In the genomic region with DNA sequence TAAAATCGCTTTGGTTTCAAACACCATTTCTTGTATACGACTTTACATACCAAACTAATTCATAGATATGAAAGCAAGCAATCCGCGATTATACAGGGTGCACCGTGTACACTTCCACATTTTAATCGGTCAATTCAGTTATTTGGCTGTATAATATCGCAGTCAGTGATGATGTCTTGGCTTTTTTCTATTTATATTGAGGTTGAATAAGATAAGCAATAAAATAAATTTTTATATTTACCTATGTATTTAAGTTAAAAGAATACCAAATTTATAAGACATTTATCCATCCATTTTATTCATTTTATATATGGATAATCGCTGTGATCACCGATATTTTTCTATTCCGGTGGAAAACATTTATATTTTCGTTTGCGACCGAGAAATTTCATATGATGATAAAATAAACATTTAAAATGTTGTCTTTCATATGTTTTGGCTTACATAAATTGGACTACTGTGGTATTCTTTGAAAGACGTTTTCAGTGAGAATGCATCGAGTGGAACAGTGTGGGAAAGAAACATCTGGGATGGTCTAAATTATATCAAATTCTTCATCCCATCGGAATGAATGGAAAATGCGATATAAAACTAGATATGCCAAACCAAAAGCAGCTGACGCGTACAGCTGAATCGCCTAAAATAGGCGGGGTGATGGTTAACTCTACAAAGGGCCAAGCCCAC, we compare ENCODE assay signal across 1 fruit fly cellular context.
TF ChIP-seq lines count a peak whose summit lies in the region.

A gene (minus strand): TSS at position 85 of the 684 bp plus-strand sequence.

TF ChIP-seq in whole organism, embryonic, 481 proteins besides CTCF, POLR2A, EP300 and RAD21 (continued from another document):
- TF ChIP-seq CG6175 (GFP tag; IDR thresholded peaks at IDR 0.05; lab: Robert Waterston, UW) (no peak), unpg (GFP tag; optimal IDR thresholded peaks at IDR 0.05; lab: Kevin White, UChicago) (no peak), her (GFP tag; optimal IDR thresholded peaks at IDR 0.05; lab: Kevin White, UChicago) (no peak), CG3847 (GFP tag; IDR thresholded peaks at IDR 0.05; lab: Robert Waterston, UW) (no peak), CG15269 (tag; optimal IDR thresholded peaks at IDR 0.05; lab: Kevin White, UChicago) (no peak), cad (GFP tag; optimal IDR thresholded peaks at IDR 0.05; lab: Kevin White, UChicago) (no peak), hkb (optimal IDR thresholded peaks at IDR 0.05; lab: Kevin White, UChicago) (no peak), hkb (GFP tag; IDR thresholded peaks at IDR 0.05; lab: Robert Waterston, UW) (no peak), CG32532 (GFP tag; IDR thresholded peaks at IDR 0.05; lab: Robert Waterston, UW) (no peak), H2.0 (GFP tag; IDR thresholded peaks at IDR 0.05; lab: Robert Waterston, UW) (no peak), CG4328 (GFP tag; optimal IDR thresholded peaks at IDR 0.05; lab: Kevin White, UChicago) (no peak), Neu2 (GFP tag; optimal IDR thresholded peaks at IDR 0.05; lab: Kevin White, UChicago; ENCODE audit: borderline replicate concordance) (no peak), Usf (GFP tag; optimal IDR thresholded peaks at IDR 0.05; lab: Kevin White, UChicago) (no peak), chif (GFP tag; optimal IDR thresholded peaks at IDR 0.05; lab: Kevin White, UChicago) (no peak), nerfin-2 (GFP tag; IDR thresholded peaks at IDR 0.05; lab: Robert Waterston, UW; ENCODE audit: partially characterized antibody) (no peak), Tbp (GFP tag; optimal IDR thresholded peaks at IDR 0.05; lab: Kevin White, UChicago) (no peak), CG34224 (GFP tag; IDR thresholded peaks at IDR 0.05; lab: Robert Waterston, UW; ENCODE audit: partially characterized antibody) (peak; percentile 30; the same call in 2 of the 3 replicates), Scr (GFP tag; IDR thresholded peaks at IDR 0.05; lab: Robert Waterston, UW; ENCODE audit: partially characterized antibody) (peak; percentile 59), CG8924 (tag; optimal IDR thresholded peaks at IDR 0.05; lab: Kevin White, UChicago) (peak; percentile 25), z (GFP tag; IDR thresholded peaks at IDR 0.05; lab: Robert Waterston, UW) (no peak), ems (GFP tag; optimal IDR thresholded peaks at IDR 0.05; lab: Kevin White, UChicago) (no peak), CG5953 (GFP tag; IDR thresholded peaks at IDR 0.05; lab: Robert Waterston, UW) (no peak), dimm (GFP tag; IDR thresholded peaks at IDR 0.05; lab: Robert Waterston, UW) (no peak), CG8089 (GFP tag; optimal IDR thresholded peaks at IDR 0.05; lab: Kevin White, UChicago) (no peak), Sox102F (GFP tag; optimal IDR thresholded peaks at IDR 0.05; lab: Kevin White, UChicago) (no peak), emc (GFP tag; optimal IDR thresholded peaks at IDR 0.05; lab: Kevin White, UChicago) (no peak), CG2120 (GFP tag; optimal IDR thresholded peaks at IDR 0.05; lab: Kevin White, UChicago) (peak; percentile 37), CoRest (tag; optimal IDR thresholded peaks at IDR 0.05; lab: Kevin White, UChicago) (peak; percentile 35), CG2712 (tag; optimal IDR thresholded peaks at IDR 0.05; lab: Kevin White, UChicago) (peak; percentile 38), dpn (GFP tag; optimal IDR thresholded peaks at IDR 0.05; lab: Kevin White, UChicago) (no peak), CG17186 (GFP tag; optimal IDR thresholded peaks at IDR 0.05; lab: Kevin White, UChicago) (no peak), Lpt (GFP tag; optimal IDR thresholded peaks at IDR 0.05; lab: Kevin White, UChicago) (no peak), mirr (GFP tag; optimal IDR thresholded peaks at IDR 0.05; lab: Kevin White, UChicago) (no peak), sna (GFP tag; IDR thresholded peaks at IDR 0.05; lab: Robert Waterston, UW; ENCODE audit: partially characterized antibody) (no peak), CG1603 (tag; optimal IDR thresholded peaks at IDR 0.05; lab: Kevin White, UChicago) (peak; percentile 86), Lhr (GFP tag; optimal IDR thresholded peaks at IDR 0.05; lab: Kevin White, UChicago) (peak; percentile 36), Atf6 (GFP tag; IDR thresholded peaks at IDR 0.05; lab: Robert Waterston, UW) (0 out of 2 replicates have a peak, but pooled peaks have one; percentile 17), Atf3 (GFP tag; optimal IDR thresholded peaks at IDR 0.05; lab: Kevin White, UChicago) (no peak), CG9609 (GFP tag; optimal IDR thresholded peaks at IDR 0.05; lab: Kevin White, UChicago) (no peak), Xrp1 (GFP tag; IDR thresholded peaks at IDR 0.05; lab: Robert Waterston, UW) (no peak), salm (tag; optimal IDR thresholded peaks at IDR 0.05; lab: Kevin White, UChicago) (no peak), amos (GFP tag; IDR thresholded peaks at IDR 0.05; lab: Robert Waterston, UW; ENCODE audit: partially characterized antibody) (peak; percentile 68; the same call in 1 of the 2 replicates), ara (GFP tag; IDR thresholded peaks at IDR 0.05; lab: Robert Waterston, UW) (no peak), caup (GFP tag; optimal IDR thresholded peaks at IDR 0.05; lab: Kevin White, UChicago; ENCODE audit: severe bottlenecking) (peak; percentile 1), CG10209 (GFP tag; optimal IDR thresholded peaks at IDR 0.05; lab: Kevin White, UChicago) (no peak), CG8944 (GFP tag; optimal IDR thresholded peaks at IDR 0.05; lab: Kevin White, UChicago) (no peak), CG1233 (GFP tag; optimal IDR thresholded peaks at IDR 0.05; lab: Kevin White, UChicago) (no peak), maf-S (GFP tag; optimal IDR thresholded peaks at IDR 0.05; lab: Kevin White, UChicago) (no peak), CG6813 (GFP tag; optimal IDR thresholded peaks at IDR 0.05; lab: Kevin White, UChicago) (no peak), CG9876 (GFP tag; optimal IDR thresholded peaks at IDR 0.05; lab: Kevin White, UChicago) (no peak), grau (tag; optimal IDR thresholded peaks at IDR 0.05; lab: Kevin White, UChicago) (peak; percentile 24), shn (GFP tag; optimal IDR thresholded peaks at IDR 0.05; lab: Kevin White, UChicago) (no peak), CG42726 (GFP tag; IDR thresholded peaks at IDR 0.05; lab: Robert Waterston, UW; ENCODE audit: partially characterized antibody) (peak; percentile 54; the same call in 1 of the 2 replicates), az2 (GFP tag; optimal IDR thresholded peaks at IDR 0.05; lab: Kevin White, UChicago) (no peak), B-H2 (GFP tag; optimal IDR thresholded peaks at IDR 0.05; lab: Kevin White, UChicago) (peak; percentile 35), Side (GFP tag; optimal IDR thresholded peaks at IDR 0.05; lab: Kevin White, UChicago) (no peak), sd (tag; optimal IDR thresholded peaks at IDR 0.05; lab: Kevin White, UChicago) (peak; percentile 73), Blimp-1 (GFP tag; optimal IDR thresholded peaks at IDR 0.05; lab: Kevin White, UChicago) (no peak), NfI (GFP tag; optimal IDR thresholded peaks at IDR 0.05; lab: Kevin White, UChicago) (peak; percentile 33), Ssrp (tag; optimal IDR thresholded peaks at IDR 0.05; lab: Kevin White, UChicago) (no peak), CG17328 (GFP tag; IDR thresholded peaks at IDR 0.05; lab: Robert Waterston, UW) (no peak), twi (tag; optimal IDR thresholded peaks at IDR 0.05; lab: Kevin White, UChicago) (no peak), scrt (GFP tag; optimal IDR thresholded peaks at IDR 0.05; lab: Kevin White, UChicago) (no peak), Dref (GFP tag; IDR thresholded peaks at IDR 0.05; lab: Robert Waterston, UW) (peak; percentile 56), gce (GFP tag; IDR thresholded peaks at IDR 0.05; lab: Robert Waterston, UW) (no peak), onecut (GFP tag; IDR thresholded peaks at IDR 0.05; lab: Robert Waterston, UW) (no peak; the same call in 1 of the 2 replicates), pros (GFP tag; optimal IDR thresholded peaks at IDR 0.05; lab: Kevin White, UChicago) (no peak), HmgD (GFP tag; optimal IDR thresholded peaks at IDR 0.05; lab: Kevin White, UChicago) (no peak), CG3281 (GFP tag; optimal IDR thresholded peaks at IDR 0.05; lab: Kevin White, UChicago) (no peak), Sry-β (GFP tag; optimal IDR thresholded peaks at IDR 0.05; lab: Kevin White, UChicago) (peak; percentile 92), Nf-YC (tag; optimal IDR thresholded peaks at IDR 0.05; lab: Kevin White, UChicago) (peak; percentile 47), CG12391 (tag; optimal IDR thresholded peaks at IDR 0.05; lab: Kevin White, UChicago) (peak; percentile 34), YL-1 (GFP tag; optimal IDR thresholded peaks at IDR 0.05; lab: Kevin White, UChicago) (no peak), HmgZ (tag; optimal IDR thresholded peaks at IDR 0.05; lab: Kevin White, UChicago) (peak; percentile 42), Fer3 (tag; optimal IDR thresholded peaks at IDR 0.05; lab: Kevin White, UChicago) (no peak), Hey (tag; optimal IDR thresholded peaks at IDR 0.05; lab: Kevin White, UChicago) (no peak), Lim3 (GFP tag; IDR thresholded peaks at IDR 0.05; lab: Robert Waterston, UW) (no peak), CG34376 (GFP tag; optimal IDR thresholded peaks at IDR 0.05; lab: Kevin White, UChicago) (no peak), MBD-R2 (GFP tag; IDR thresholded peaks at IDR 0.05; lab: Robert Waterston, UW) (peak; percentile 58), so (GFP tag; IDR thresholded peaks at IDR 0.05; lab: Robert Waterston, UW) (no peak), Dip3 (GFP tag; optimal IDR thresholded peaks at IDR 0.05; lab: Kevin White, UChicago) (no peak), CG11247 (GFP tag; IDR thresholded peaks at IDR 0.05; lab: Robert Waterston, UW) (no peak), cwo (GFP tag; optimal IDR thresholded peaks at IDR 0.05; lab: Kevin White, UChicago) (no peak), ap (GFP tag; IDR thresholded peaks at IDR 0.05; lab: Robert Waterston, UW) (no peak), CG15514 (GFP tag; optimal IDR thresholded peaks at IDR 0.05; lab: Kevin White, UChicago) (peak; percentile 30), NC2α (GFP tag; optimal IDR thresholded peaks at IDR 0.05; lab: Kevin White, UChicago) (no peak), tio (GFP tag; optimal IDR thresholded peaks at IDR 0.05; lab: Kevin White, UChicago) (no peak), btn (GFP tag; optimal IDR thresholded peaks at IDR 0.05; lab: Kevin White, UChicago) (no peak), CG11085 (GFP tag; IDR thresholded peaks at IDR 0.05; lab: Robert Waterston, UW) (no peak), sisA (GFP tag; IDR thresholded peaks at IDR 0.05; lab: Robert Waterston, UW) (no peak), Mes4 (GFP tag; optimal IDR thresholded peaks at IDR 0.05; lab: Kevin White, UChicago) (no peak), Sry-δ (GFP tag; optimal IDR thresholded peaks at IDR 0.05; lab: Kevin White, UChicago) (peak; percentile 36), CG2116 (GFP tag; optimal IDR thresholded peaks at IDR 0.05; lab: Kevin White, UChicago) (peak; percentile 23), gt (GFP tag; IDR thresholded peaks at IDR 0.05; lab: Robert Waterston, UW) (no peak), CG17361 (GFP tag; IDR thresholded peaks at IDR 0.05; lab: Robert Waterston, UW) (peak; percentile 66; the same call in 2 of the 3 replicates), Ets97D (GFP tag; optimal IDR thresholded peaks at IDR 0.05; lab: Kevin White, UChicago) (no peak), GATAe (GFP tag; conservative IDR thresholded peaks at IDR 0.05; lab: Robert Waterston, UW) (no peak), vfl (GFP tag; optimal IDR thresholded peaks at IDR 0.05; lab: Kevin White, UChicago) (no peak), ken (GFP tag; IDR thresholded peaks at IDR 0.05; lab: Robert Waterston, UW) (no peak; the same call in 2 of the 3 replicates), tgo (GFP tag; IDR thresholded peaks at IDR 0.05; lab: Robert Waterston, UW) (no peak), CG14667 (GFP tag; IDR thresholded peaks at IDR 0.05; lab: Robert Waterston, UW) (no peak), slbo (GFP tag; IDR thresholded peaks at IDR 0.05; lab: Robert Waterston, UW) (peak; percentile 73), run (tag; optimal IDR thresholded peaks at IDR 0.05; lab: Kevin White, UChicago) (no peak)
